Worm (Caenorhabditis elegans) whole organism, L4 larva: Measurements from ENCODE around the gene skr-16.

Experiments used
- F26F4.8 ChIP-seq: fragments of 200-800 bp; sonication (Bioruptor generic); conservative IDR thresholded peaks from 2 replicates; pipeline ENCODE4 v1.3.6; 2022; ENCODE audit warnings: missing genetic modification characterization, missing compliant biosample characterization
- aha-1 ChIP-seq: fragments of 150-350 bp; peaks from one replicate; lab custom pipeline; 2014; ENCODE audit warnings: missing biosample characterization, missing genetic modification characterization
- ama-1 ChIP-seq: fragments of 150-350 bp; optimal IDR thresholded peaks from 2 replicates; lab custom pipeline; 2014; ENCODE audit warnings: inconsistent platforms, mixed read lengths
- fos-1 ChIP-seq: fragments of 150-350 bp; optimal IDR thresholded peaks from 2 replicates; lab custom pipeline; 2014; ENCODE audit warnings: missing biosample characterization, missing genetic modification characterization
- lir-3 ChIP-seq: sonication (generic microtip); optimal IDR thresholded peaks from 2 replicates; lab custom pipeline; 2016; ENCODE audit warnings: mild to moderate bottlenecking, missing genetic modification characterization, missing compliant biosample characterization
- lsy-2 ChIP-seq, 2 experiments: fragments of 150-350 bp in 1 of 2; sonication (generic microtip) in 1 of 2; optimal IDR thresholded peaks; 2 replicates each; lab custom pipeline; 2014 to 2017; ENCODE audit warnings: missing biosample characterization in 2 of 2, missing genetic modification characterization in 2 of 2
- mdl-1 ChIP-seq, 2 experiments: fragments of 150-350 bp in 1 of 2; sonication (generic microtip) in 1 of 2; optimal IDR thresholded peaks; 2 replicates each; lab custom pipeline; 2014 to 2017; ENCODE audit warnings: missing biosample characterization in 2 of 2, missing genetic modification characterization in 2 of 2
- mxl-2 ChIP-seq: fragments of 200-800 bp; sonication (Bioruptor generic); conservative IDR thresholded peaks from 2 replicates; pipeline ENCODE4 v1.3.6; 2022; ENCODE audit warnings: missing genetic modification reagents, missing genetic modification characterization, missing compliant biosample characterization
- nhr-11 ChIP-seq: fragments of 150-350 bp; optimal IDR thresholded peaks from 2 replicates; lab custom pipeline; 2014; ENCODE audit warnings: missing biosample characterization, missing genetic modification characterization
- rbr-2 ChIP-seq: sonication (generic microtip); optimal IDR thresholded peaks from 2 replicates; lab custom pipeline; 2016; ENCODE audit warnings: missing genotype, missing genetic modification characterization, missing compliant biosample characterization
- snpc-4 ChIP-seq: fragments of 150-350 bp; optimal IDR thresholded peaks from 2 replicates; lab custom pipeline; 2014; ENCODE audit warnings: missing biosample characterization, missing genetic modification characterization
- unc-130 ChIP-seq: sonication (generic microtip); optimal IDR thresholded peaks from 2 replicates; lab custom pipeline; 2016; ENCODE audit warnings: missing genetic modification reagents, missing genetic modification characterization, missing compliant biosample characterization
- unc-39 ChIP-seq: sonication (generic microtip); optimal IDR thresholded peaks from 2 replicates; lab custom pipeline; 2017; ENCODE audit warnings: missing biosample characterization, missing genetic modification characterization
- ztf-11 ChIP-seq: fragments of 150-350 bp; optimal IDR thresholded peaks from 2 replicates; lab custom pipeline; 2014; ENCODE audit warnings: missing biosample characterization, missing genetic modification characterization

DNA sequence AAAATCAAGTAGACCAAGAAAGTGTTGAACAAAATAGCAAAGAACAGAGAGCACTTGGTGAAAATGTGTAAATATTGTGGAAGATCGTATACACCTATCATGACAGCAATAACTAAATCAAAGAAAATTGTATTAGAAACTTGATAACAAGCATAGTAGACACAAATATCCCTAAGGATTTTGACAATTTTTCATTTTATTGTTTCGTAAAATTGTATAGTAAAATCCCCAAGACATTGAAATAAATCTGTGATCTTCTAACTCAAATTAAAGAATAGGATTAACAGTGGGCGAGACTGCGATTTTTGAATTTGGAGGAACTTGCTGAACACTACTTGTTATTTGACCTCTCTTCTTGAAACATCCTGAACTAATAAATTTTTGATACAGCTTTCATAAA, 2.7 kb downstream of the skr-16 start, which contains the start of gene str-220:
- TF ChIP-seq snpc-4 (tag; lab: Kevin White, UChicago) (no peak), ztf-11 (tag; lab: Kevin White, UChicago) (no peak), lir-3 (tag; lab: Kevin White, UChicago) (no peak), aha-1 (no peak), mxl-2 (GFP tag; lab: Robert Waterston, UW) (no peak), rbr-2 (tag; lab: Kevin White, UChicago) (no peak), ama-1 (lab: Kevin White, UChicago) (no peak), F26F4.8 (GFP tag; lab: Robert Waterston, UW) (no peak), unc-39 (tag; lab: Kevin White, UChicago) (no peak), nhr-11 (no peak), mdl-1 (tag; optimal IDR thresholded peaks at IDR 0.05; lab: Kevin White, UChicago) (no peak), unc-130 (no peak), lsy-2 (tag; optimal IDR thresholded peaks at IDR 0.05; lab: Kevin White, UChicago) (no peak), fos-1 (tag; lab: Kevin White, UChicago) (no peak)
